Worm (Caenorhabditis elegans): ENCODE measurements around the gene srx-44.
A peak's percentile ranks its signal among the peaks of the same experiment; 100 is the strongest.
"Not testable (repeated sequence)": the region's sequence is repeated elsewhere in the genome, so short reads cannot be mapped to it uniquely, and the experiment has no call there.

The srx-44 gene

DNA sequence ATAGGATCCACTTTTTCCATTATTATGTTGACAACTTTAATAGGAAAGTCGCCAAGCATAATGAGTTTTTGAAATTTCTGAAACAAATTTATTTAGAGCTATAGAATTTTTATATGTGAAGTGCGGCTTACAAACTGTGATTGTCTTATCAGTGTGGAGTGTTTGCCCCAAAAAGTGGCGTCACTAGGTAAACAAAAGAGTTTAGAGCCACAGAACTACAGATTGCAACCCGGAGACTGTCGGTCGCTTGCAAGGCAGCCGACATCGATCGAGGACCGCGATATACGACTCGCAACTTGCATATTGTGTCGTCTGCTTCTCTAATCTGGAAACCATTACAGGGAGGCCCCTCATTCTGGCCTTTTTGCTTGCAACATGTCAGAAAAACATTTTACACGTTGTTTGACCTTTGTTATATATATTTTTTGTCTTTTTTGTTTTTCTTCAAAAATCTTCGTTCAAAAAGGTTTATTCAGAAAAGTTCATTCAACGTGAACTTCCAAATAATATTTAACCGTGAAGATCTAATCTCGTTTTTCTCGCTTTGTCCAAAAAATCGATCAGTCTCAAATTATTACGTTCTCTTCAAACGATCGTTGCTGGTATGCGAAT is 37.3 kb upstream of the srx-44 start, which contains the start of the genes fbxa-99 and F36G9.13 (continued):
- TF ChIP-seq nhr-90 (tag; optimal IDR thresholded peaks at IDR 0.05; ENCODE audit: poor library complexity) (no peak), snpc-4 (tag; optimal IDR thresholded peaks at IDR 0.05) (peak; percentile 67), ceh-8 (GFP tag; optimal IDR thresholded peaks at IDR 0.05) (no peak), nhr-47 (tag; optimal IDR thresholded peaks at IDR 0.05) (no peak), nhr-85 (tag) (no peak), isw-1 (GFP tag; IDR thresholded peaks at IDR 0.05) (no peak), ztf-4 (tag; optimal IDR thresholded peaks at IDR 0.05) (no peak), ceh-90 (tag; optimal IDR thresholded peaks at IDR 0.05) (no peak), nhr-20 (tag; optimal IDR thresholded peaks at IDR 0.05) (no peak)

DNA sequence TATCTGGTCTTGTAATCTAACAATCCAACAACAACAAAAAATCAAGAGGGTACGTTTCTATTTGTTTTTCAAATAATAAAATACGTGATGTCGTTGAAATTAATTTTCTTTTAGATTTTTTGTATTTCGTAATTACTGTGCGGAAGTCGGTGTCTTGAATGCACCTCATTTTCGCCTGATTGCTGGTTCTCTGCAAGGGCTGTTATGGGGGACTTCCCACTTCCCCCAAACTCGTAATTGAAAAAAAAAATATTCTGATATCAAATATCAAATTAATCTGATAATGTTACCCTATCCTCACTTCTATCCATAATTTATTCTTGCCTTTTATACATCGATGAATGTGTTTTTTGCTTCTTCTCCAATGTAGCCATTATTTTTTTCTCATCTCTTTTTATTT is 32.1 kb upstream of the srx-44 start, which contains the start of gene F36G9.15:
Gene F36G9.15 (minus strand): TSS at position 101 of the 400 bp plus-strand sequence.
- TF ChIP-seq lin-35 (GFP tag; optimal IDR thresholded peaks at IDR 0.05) (no peak), nhr-237 (tag; optimal IDR thresholded peaks at IDR 0.05) (no peak), C16A3.4 (tag; optimal IDR thresholded peaks at IDR 0.05) (no peak), dpl-1 (GFP tag; optimal IDR thresholded peaks at IDR 0.05) (no peak), dsc-1 (tag; optimal IDR thresholded peaks at IDR 0.05) (no peak)

DNA sequence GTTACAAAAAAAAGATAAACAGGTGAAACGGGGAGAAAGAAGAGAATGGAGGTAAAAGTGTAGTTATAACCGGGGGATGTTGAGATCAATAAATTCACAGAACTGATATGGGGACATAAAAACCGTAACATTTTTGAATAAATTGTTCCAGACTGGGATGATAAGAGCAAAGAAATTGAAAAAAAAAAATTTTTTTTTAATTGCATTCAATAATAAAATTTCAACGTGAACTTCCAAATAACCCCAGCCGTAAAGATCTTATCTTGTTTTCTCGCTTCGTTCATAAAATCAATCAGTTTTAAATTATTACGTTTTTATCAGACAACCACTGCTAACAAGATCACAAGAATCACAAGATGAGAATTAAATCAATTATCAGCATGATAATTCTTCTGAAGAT is 28.3 kb upstream of the srx-44 start, which contains the start of gene C06C6.7:
Gene C06C6.7 (plus strand): TSS at position 301 of the 400 bp plus-strand sequence.
- TF ChIP-seq nhr-28 (tag; optimal IDR thresholded peaks at IDR 0.05); mep-1 (tag; optimal IDR thresholded peaks at IDR 0.05); ceh-88 (GFP tag; IDR thresholded peaks at IDR 0.05): not testable (repeated sequence)

DNA sequence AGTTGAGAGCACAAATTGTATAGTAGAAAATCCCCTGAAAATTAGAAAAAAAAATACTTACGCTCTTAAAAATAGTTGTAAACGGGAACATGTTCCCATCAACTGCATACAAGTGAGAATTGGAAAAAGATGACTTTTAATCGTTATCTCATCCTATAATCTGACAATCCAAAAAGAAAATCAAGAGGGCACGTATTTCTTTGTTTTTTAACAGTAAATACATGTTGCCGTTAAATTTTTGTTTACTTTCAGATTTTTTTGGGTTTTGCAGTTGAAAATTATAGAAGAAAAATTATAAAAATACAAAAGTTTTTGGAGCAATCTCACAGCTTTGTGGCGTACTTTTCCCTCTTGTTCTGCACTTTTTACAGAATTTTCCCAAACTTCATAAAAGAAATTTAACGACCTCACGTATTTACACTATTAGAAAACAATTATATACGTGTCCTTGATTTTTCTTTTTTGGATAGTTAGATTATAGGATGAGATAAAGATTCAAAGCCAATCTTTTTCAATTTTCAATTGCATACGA is 23.4 kb upstream of the srx-44 start, which contains the start of the genes C06C6.9 and C06C6.8:
Gene C06C6.9 (minus strand): TSS at position 101 of the 532 bp plus-strand sequence.
Gene C06C6.8 (plus strand): TSS at position 482 of the 532 bp plus-strand sequence.
- no peak for TF ChIP-seq lin-35 (GFP tag; optimal IDR thresholded peaks at IDR 0.05)
- no peak for TF ChIP-seq efl-1 (optimal IDR thresholded peaks at IDR 0.05)
- TF ChIP-seq efl-1 (GFP tag; optimal IDR thresholded peaks at IDR 0.05 in 1 of 2), result peak in 1 of 2 experiments; percentile 70
- no peak for TF ChIP-seq lin-13 (GFP tag; optimal IDR thresholded peaks at IDR 0.05)
- TF ChIP-seq unc-30 (tag; optimal IDR thresholded peaks at IDR 0.05), result no peak
- TF ChIP-seq unc-98 (GFP tag; IDR thresholded peaks at IDR 0.05), result no peak
- TF ChIP-seq zag-1 (tag; optimal IDR thresholded peaks at IDR 0.05), result no peak
- TF ChIP-seq mab-9 (GFP tag; IDR thresholded peaks at IDR 0.05), result no peak
- no peak for TF ChIP-seq Y116A8C.19 (tag; optimal IDR thresholded peaks at IDR 0.05; ENCODE audit: borderline replicate concordance)

DNA sequence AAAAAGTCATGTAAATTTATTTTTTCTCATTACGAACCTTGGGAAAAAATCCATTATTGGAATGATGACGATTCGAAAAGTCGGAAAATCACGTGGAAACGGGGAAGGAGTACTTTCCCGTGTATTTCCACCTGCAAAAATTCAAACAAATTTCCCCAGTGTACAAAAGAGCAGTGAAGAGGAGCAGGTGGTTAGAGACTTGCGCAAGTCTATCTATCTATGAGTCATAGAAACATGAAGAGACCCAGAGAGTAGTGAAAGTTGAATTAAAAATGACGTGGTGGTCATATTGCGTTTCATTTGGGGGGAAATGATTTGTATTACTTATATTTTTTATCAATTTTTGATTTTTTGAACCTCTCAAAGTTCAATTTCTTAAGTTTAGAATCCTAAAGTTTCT is 19.7 kb upstream of the srx-44 start, which contains the start of gene nhr-50:
Gene nhr-50 (minus strand): TSS at position 199 of the 400 bp plus-strand sequence.
- TF ChIP-seq pag-3 (tag; optimal IDR thresholded peaks at IDR 0.05; ENCODE audit: borderline replicate concordance, insufficient read depth) (no peak), sox-4 (tag; optimal IDR thresholded peaks at IDR 0.05) (peak; percentile 7), snu-23 (GFP tag; optimal IDR thresholded peaks at IDR 0.05) (peak; percentile 46), unc-98 (GFP tag; IDR thresholded peaks at IDR 0.05) (no peak), elt-3 (tag; optimal IDR thresholded peaks at IDR 0.05) (peak in 1 of 6 experiments; percentile 21), nhr-90 (tag; optimal IDR thresholded peaks at IDR 0.05; ENCODE audit: poor library complexity) (peak; percentile 36), mdl-1 (tag; optimal IDR thresholded peaks at IDR 0.05) (peak in 1 of 2 experiments; percentile 53), F16B12.6 (tag; optimal IDR thresholded peaks at IDR 0.05) (no peak), lin-15B (tag; optimal IDR thresholded peaks at IDR 0.05) (no peak), alr-1 (tag; optimal IDR thresholded peaks at IDR 0.05; ENCODE audit: borderline replicate concordance) (no peak), C16A3.4 (tag; optimal IDR thresholded peaks at IDR 0.05) (no peak), mep-1 (tag; optimal IDR thresholded peaks at IDR 0.05) (peak; percentile 25), Y116A8C.19 (tag; optimal IDR thresholded peaks at IDR 0.05; ENCODE audit: borderline replicate concordance) (no peak), swsn-7 (tag; optimal IDR thresholded peaks at IDR 0.05) (peak; percentile 36), lin-13 (GFP tag; optimal IDR thresholded peaks at IDR 0.05) (no peak), irx-1 (tag; optimal IDR thresholded peaks at IDR 0.05) (no peak), ceh-63 (GFP tag; optimal IDR thresholded peaks at IDR 0.05) (no peak), unc-62 (GFP tag; optimal IDR thresholded peaks at IDR 0.05) (no peak), lin-14 (GFP tag; optimal IDR thresholded peaks at IDR 0.05) (peak; percentile 84), nhr-85 (tag) (peak; percentile 85), C04F5.9 (tag; optimal IDR thresholded peaks at IDR 0.05) (no peak), fkh-10 (GFP tag; optimal IDR thresholded peaks at IDR 0.05) (no peak), egl-13 (tag; optimal IDR thresholded peaks at IDR 0.05) (no peak), unc-130 (tag; optimal IDR thresholded peaks at IDR 0.05) (no peak), ceh-8 (GFP tag; optimal IDR thresholded peaks at IDR 0.05) (peak; percentile 38), mef-2 (tag; optimal IDR thresholded peaks at IDR 0.05) (no peak)
